Fruit fly (Drosophila melanogaster) whole organism, prepupa: ENCODE measurements around the gene dar1.
A peak's percentile ranks its signal among the peaks of the same experiment; 100 is the strongest.

Experiments used
- CG10631 ChIP-seq: fragments of 200-800 bp; sonication (Bioruptor generic); optimal IDR thresholded peaks from 2 replicates; lab custom pipeline; 2016; ENCODE audit warnings: missing biosample characterization, missing genetic modification characterization
- CG10669 ChIP-seq: fragments of 200-800 bp; sonication (Bioruptor generic); optimal IDR thresholded peaks from 3 replicates; lab custom pipeline; 2018; ENCODE audit warnings: missing biosample characterization, mild to moderate bottlenecking, missing genetic modification characterization, moderate library complexity
- CG11762 ChIP-seq: fragments of 200-800 bp; sonication (Bioruptor generic); optimal IDR thresholded peaks from 3 replicates; lab custom pipeline; 2016; ENCODE audit warnings: missing biosample characterization, missing genetic modification characterization; ENCODE audit not compliant: insufficient read depth
- CG11902 ChIP-seq: fragments of 200-800 bp; sonication (Bioruptor generic); optimal IDR thresholded peaks from 3 replicates; lab custom pipeline; 2016; ENCODE audit warnings: missing biosample characterization, missing genetic modification characterization
- CG15336 ChIP-seq: fragments of 200-800 bp; sonication (Bioruptor generic); IDR thresholded peaks from 2 replicates; pipeline ENCODE4 v1.3.6; 2022; ENCODE audit warnings: missing biosample characterization, missing genetic modification characterization
- CG1621 ChIP-seq: fragments of 200-800 bp; sonication (Bioruptor generic); optimal IDR thresholded peaks from 3 replicates; lab custom pipeline; 2018; ENCODE audit warnings: missing biosample characterization, mild to moderate bottlenecking, missing genetic modification characterization
- CG3032 ChIP-seq: fragments of 200-800 bp; optimal IDR thresholded peaks from 2 replicates; lab custom pipeline; 2019; ENCODE audit warnings: missing biosample characterization, mild to moderate bottlenecking, missing genetic modification characterization, moderate library complexity
- CG32006 ChIP-seq: fragments of 200-800 bp; sonication (Bioruptor generic); optimal IDR thresholded peaks from 3 replicates; lab custom pipeline; 2017; ENCODE audit warnings: missing biosample characterization, mild to moderate bottlenecking, missing genetic modification characterization
- CG34406 ChIP-seq: fragments of 200-800 bp; sonication (Bioruptor generic); optimal IDR thresholded peaks from 3 replicates; lab custom pipeline; 2016; ENCODE audit warnings: missing biosample characterization, missing genetic modification characterization
- CG3919 ChIP-seq: fragments of 200-800 bp; sonication (Bioruptor generic); optimal IDR thresholded peaks from 3 replicates; lab custom pipeline; 2016; ENCODE audit warnings: missing biosample characterization, missing genetic modification characterization
- CG6163 ChIP-seq: fragments of 200-800 bp; sonication (Bioruptor generic); IDR thresholded peaks from 3 replicates; pipeline ENCODE4 v1.3.6; 2022; ENCODE audit warnings: missing biosample characterization, missing genetic modification characterization
- CG6808 ChIP-seq: fragments of 200-800 bp; sonication (Bioruptor generic); optimal IDR thresholded peaks from 3 replicates; lab custom pipeline; 2017; ENCODE audit warnings: missing biosample characterization, missing genetic modification characterization, mild to moderate bottlenecking, moderate library complexity, missing genetic modification reagents
- CG6854 ChIP-seq: fragments of 200-800 bp; sonication (Bioruptor generic); optimal IDR thresholded peaks from 2 replicates; lab custom pipeline; 2017; ENCODE audit warnings: missing biosample characterization, mild to moderate bottlenecking, missing genetic modification characterization
- CG8119 ChIP-seq: fragments of 200-800 bp; sonication (Bioruptor generic); IDR thresholded peaks from 3 replicates; pipeline ENCODE4 v1.3.6; 2022; ENCODE audit warnings: missing biosample characterization, missing genetic modification characterization
- CG8319 ChIP-seq: fragments of 200-800 bp; sonication (Bioruptor generic); optimal IDR thresholded peaks from 3 replicates; lab custom pipeline; 2016; ENCODE audit warnings: missing biosample characterization, missing genetic modification characterization
- CG8632 ChIP-seq: fragments of 200-800 bp; sonication (Bioruptor generic); optimal IDR thresholded peaks from 3 replicates; lab custom pipeline; 2016; ENCODE audit warnings: missing biosample characterization, missing genetic modification characterization
- CG9139 ChIP-seq: fragments of 200-800 bp; sonication (Bioruptor generic); optimal IDR thresholded peaks from 3 replicates; lab custom pipeline; 2017; ENCODE audit warnings: missing biosample characterization, mild to moderate bottlenecking, missing genetic modification characterization
- Eip75B ChIP-seq: fragments of 200-800 bp; sonication (Bioruptor generic); optimal IDR thresholded peaks from 3 replicates; lab custom pipeline; 2016; ENCODE audit warnings: missing biosample characterization, missing genetic modification characterization
- Eip78C ChIP-seq: fragments of 200-800 bp; sonication (Bioruptor generic); peaks from one replicate; lab custom pipeline; 2016; ENCODE audit warnings: missing biosample characterization, missing genetic modification characterization
- Ets21C ChIP-seq: fragments of 200-800 bp; sonication (Bioruptor generic); optimal IDR thresholded peaks from 3 replicates; lab custom pipeline; 2016; ENCODE audit warnings: missing biosample characterization, missing genetic modification characterization
- Ets96B ChIP-seq: fragments of 200-800 bp; optimal IDR thresholded peaks from 2 replicates; lab custom pipeline; 2019; ENCODE audit warnings: missing biosample characterization, mild to moderate bottlenecking, missing genetic modification characterization, moderate library complexity
- Hr38 ChIP-seq: sonication (Bioruptor generic); optimal IDR thresholded peaks from 2 replicates; lab custom pipeline; 2016; ENCODE audit warnings: missing biosample characterization, missing genetic modification characterization
- Hr4 ChIP-seq: fragments of 200-800 bp; sonication (Bioruptor generic); optimal IDR thresholded peaks from 3 replicates; lab custom pipeline; 2016; ENCODE audit warnings: missing biosample characterization, missing genetic modification characterization
- Lpt ChIP-seq: fragments of 200-800 bp; sonication (Bioruptor generic); optimal IDR thresholded peaks from 3 replicates; lab custom pipeline; 2016; ENCODE audit warnings: missing biosample characterization, missing genetic modification characterization
- Met ChIP-seq: fragments of 200-800 bp; sonication (Bioruptor generic); optimal IDR thresholded peaks from 3 replicates; lab custom pipeline; 2016; ENCODE audit warnings: missing biosample characterization, missing genetic modification characterization
- OdsH ChIP-seq: fragments of 200-800 bp; sonication (Bioruptor generic); optimal IDR thresholded peaks from 3 replicates; lab custom pipeline; 2016; ENCODE audit warnings: missing biosample characterization, missing genetic modification characterization
- Smox ChIP-seq: fragments of 200-800 bp; sonication (Bioruptor generic); optimal IDR thresholded peaks from 3 replicates; lab custom pipeline; 2016; ENCODE audit warnings: missing biosample characterization, missing genetic modification characterization
- Sox102F ChIP-seq: fragments of 200-800 bp; sonication (Bioruptor generic); optimal IDR thresholded peaks from 2 replicates; lab custom pipeline; 2016; ENCODE audit warnings: missing biosample characterization, mild to moderate bottlenecking, missing genetic modification characterization
- Sox15 ChIP-seq: fragments of 200-800 bp; sonication (Bioruptor generic); optimal IDR thresholded peaks from 3 replicates; lab custom pipeline; 2016; ENCODE audit warnings: missing biosample characterization, missing genetic modification characterization
- achi ChIP-seq: fragments of 200-800 bp; sonication (Bioruptor generic); optimal IDR thresholded peaks from 3 replicates; lab custom pipeline; 2016; ENCODE audit warnings: missing biosample characterization, missing genetic modification characterization
- acj6 ChIP-seq: fragments of 200-800 bp; sonication (Bioruptor generic); optimal IDR thresholded peaks from 3 replicates; lab custom pipeline; 2016; ENCODE audit warnings: missing biosample characterization, missing genetic modification characterization
- eg ChIP-seq: fragments of 200-800 bp; sonication (Bioruptor generic); IDR thresholded peaks from 3 replicates; pipeline ENCODE4 v1.3.6; 2022; ENCODE audit warnings: missing biosample characterization, missing genetic modification characterization
- esn ChIP-seq: fragments of 200-800 bp; sonication (Bioruptor generic); optimal IDR thresholded peaks from 2 replicates; lab custom pipeline; 2016; ENCODE audit warnings: missing biosample characterization, mild to moderate bottlenecking, missing genetic modification characterization, moderate library complexity
- fd85E ChIP-seq: fragments of 200-800 bp; sonication (Bioruptor generic); optimal IDR thresholded peaks from 3 replicates; lab custom pipeline; 2016; ENCODE audit warnings: missing biosample characterization, missing genetic modification characterization
- lz ChIP-seq: fragments of 200-800 bp; sonication (Bioruptor generic); optimal IDR thresholded peaks from 3 replicates; lab custom pipeline; 2016; ENCODE audit warnings: missing biosample characterization, missing genetic modification characterization
- net ChIP-seq: fragments of 200-800 bp; sonication (Bioruptor generic); optimal IDR thresholded peaks from 3 replicates; lab custom pipeline; 2016; ENCODE audit warnings: missing biosample characterization, missing genetic modification characterization
- pdm3 ChIP-seq: fragments of 200-800 bp; sonication (Bioruptor generic); optimal IDR thresholded peaks from 3 replicates; lab custom pipeline; 2016; ENCODE audit warnings: missing biosample characterization, missing genetic modification characterization
- salr ChIP-seq, 2 experiments: fragments of 200-800 bp; sonication (Bioruptor generic); optimal IDR thresholded peaks; 3 replicates each; lab custom pipeline; 2016 to 2018; ENCODE audit warnings: missing biosample characterization in 2 of 2, missing genetic modification characterization in 2 of 2, mild to moderate bottlenecking in 1 of 2
- spab ChIP-seq: fragments of 200-800 bp; sonication (Bioruptor generic); optimal IDR thresholded peaks from 2 replicates; lab custom pipeline; 2017; ENCODE audit warnings: missing biosample characterization, mild to moderate bottlenecking, missing genetic modification characterization, missing genetic modification reagents
- ss ChIP-seq, 2 experiments: fragments of 200-800 bp; sonication (Bioruptor generic); optimal IDR thresholded peaks; 2 replicates in 1 of 2; 3 replicates in 1 of 2; lab custom pipeline; 2017 to 2018; ENCODE audit warnings: mild to moderate bottlenecking in 2 of 2, missing biosample characterization in 2 of 2, missing genetic modification characterization in 2 of 2, moderate library complexity in 1 of 2
- svp ChIP-seq: fragments of 200-800 bp; sonication (Bioruptor generic); peaks from one replicate; lab custom pipeline; 2016; ENCODE audit warnings: missing biosample characterization, missing genetic modification characterization
- topi ChIP-seq: fragments of 200-800 bp; sonication (Bioruptor generic); optimal IDR thresholded peaks from 3 replicates; lab custom pipeline; 2016; ENCODE audit warnings: missing biosample characterization, missing genetic modification characterization
- vri ChIP-seq: fragments of 200-800 bp; sonication (Bioruptor generic); optimal IDR thresholded peaks from 3 replicates; lab custom pipeline; 2016; ENCODE audit warnings: missing biosample characterization, mild to moderate bottlenecking, missing genetic modification characterization

Gene dar1

DNA sequence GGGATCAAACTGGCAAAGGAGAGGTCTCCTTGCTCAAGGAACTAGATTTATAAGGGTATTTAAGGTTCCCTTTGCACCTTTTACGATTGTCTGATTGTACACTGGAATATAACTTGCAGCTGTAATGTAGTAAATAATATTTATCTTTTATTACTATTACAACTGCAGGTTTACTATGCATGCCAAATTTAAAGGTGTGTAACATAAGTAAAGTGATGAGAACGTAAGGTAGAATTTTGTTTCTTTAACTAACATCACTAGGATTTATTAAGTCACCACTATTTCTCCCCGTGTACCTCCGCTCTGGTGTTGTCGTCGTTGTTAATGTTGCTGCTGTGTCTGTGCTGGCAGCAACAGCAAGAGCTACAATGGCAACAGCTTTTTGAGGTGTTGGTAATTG, 41.4 kb downstream of the dar1 start (continued):
- peak; percentile 29 for TF ChIP-seq achi
- TF ChIP-seq Sox15 (GFP tag; lab: Kevin White, UChicago): no peak
- no peak for TF ChIP-seq esn (GFP tag; lab: Kevin White, UChicago)
- no peak for TF ChIP-seq vri (GFP tag; lab: Kevin White, UChicago)
- TF ChIP-seq spab (GFP tag; lab: Kevin White, UChicago): no peak
- TF ChIP-seq svp (GFP tag; lab: Kevin White, UChicago): peak; percentile 34
- peak; percentile 38 for TF ChIP-seq Ets96B (tag; lab: Kevin White, UChicago)
- no peak for TF ChIP-seq CG8319 (GFP tag; lab: Kevin White, UChicago)
- peak; percentile 15 for TF ChIP-seq CG8632 (GFP tag; lab: Kevin White, UChicago)
- TF ChIP-seq CG3032: peak; percentile 27
- TF ChIP-seq Ets21C (GFP tag; lab: Kevin White, UChicago): no peak
- no peak for TF ChIP-seq CG11902 (GFP tag; lab: Kevin White, UChicago)
- TF ChIP-seq topi (GFP tag; lab: Kevin White, UChicago): no peak
- no peak for TF ChIP-seq CG11762 (GFP tag; lab: Kevin White, UChicago)
- TF ChIP-seq CG1621 (tag; lab: Kevin White, UChicago): peak; percentile 25

DNA sequence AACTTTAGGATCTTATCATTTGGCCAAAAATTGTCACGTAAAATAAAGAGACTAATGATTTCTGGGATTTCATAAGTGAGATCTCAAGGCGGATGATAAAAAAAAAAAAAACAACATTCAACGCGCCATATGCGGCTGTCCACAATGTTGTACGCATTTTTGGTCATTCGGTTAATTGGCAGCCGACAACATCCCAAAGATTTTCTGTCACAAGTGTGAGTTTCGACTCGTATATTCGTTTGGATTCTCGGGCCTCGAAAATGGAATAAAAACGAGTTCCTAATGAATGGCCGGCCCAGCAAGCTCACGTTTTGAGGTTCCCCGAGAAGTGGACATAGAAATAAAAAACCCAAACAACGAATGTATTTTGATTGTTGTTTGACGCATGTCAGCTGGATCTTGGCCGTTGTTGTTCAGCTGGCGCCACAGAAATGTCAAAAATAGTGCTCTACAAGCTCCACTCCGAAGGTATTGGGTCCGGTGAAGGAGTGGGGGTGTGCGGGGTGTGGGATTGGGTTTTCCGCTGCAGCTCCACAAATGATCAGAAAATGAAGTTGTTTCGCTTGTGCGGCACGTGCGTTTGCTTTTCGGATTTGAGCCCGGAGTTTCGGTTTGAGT, 46.4 kb downstream of the dar1 start:
- TF ChIP-seq fd85E (GFP tag; lab: Kevin White, UChicago) (no peak), CG11762 (GFP tag; lab: Kevin White, UChicago) (no peak), Ets21C (GFP tag; lab: Kevin White, UChicago) (no peak), Eip78C (no peak), Sox15 (GFP tag; lab: Kevin White, UChicago) (no peak), net (GFP tag; lab: Kevin White, UChicago) (no peak), spab (GFP tag; lab: Kevin White, UChicago) (no peak), CG15336 (GFP tag; lab: Robert Waterston, UW) (no peak), CG6854 (GFP tag; lab: Kevin White, UChicago) (no peak), Met (GFP tag; lab: Kevin White, UChicago) (no peak), Hr38 (GFP tag; lab: Kevin White, UChicago) (no peak), Eip75B (GFP tag; lab: Kevin White, UChicago) (no peak), CG8319 (GFP tag; lab: Kevin White, UChicago) (no peak), CG3919 (GFP tag; lab: Kevin White, UChicago) (no peak), CG8119 (GFP tag; lab: Robert Waterston, UW) (no peak), CG9139 (GFP tag; lab: Kevin White, UChicago) (no peak), OdsH (GFP tag; lab: Kevin White, UChicago) (no peak), Smox (GFP tag; lab: Kevin White, UChicago) (no peak), Lpt (GFP tag; lab: Kevin White, UChicago) (no peak)

DNA sequence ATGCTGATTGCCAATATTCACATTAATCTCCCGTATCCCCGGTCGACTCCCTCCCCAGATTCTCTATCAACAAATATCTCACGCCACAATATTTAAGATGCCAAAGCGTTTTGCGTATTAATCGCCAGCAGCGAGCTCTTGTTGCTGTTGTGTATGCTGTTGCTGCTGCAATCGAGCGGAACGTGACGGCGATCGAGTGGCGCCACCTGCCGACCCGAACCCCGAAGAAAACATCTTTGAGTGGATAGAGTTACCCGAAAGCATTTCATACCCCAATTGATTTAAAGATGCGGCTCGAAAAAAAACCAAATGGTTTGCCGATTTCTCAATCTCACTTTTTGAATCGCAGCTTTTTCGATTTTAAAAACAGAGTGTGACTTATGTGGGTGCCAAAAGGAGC, 52.2 kb downstream of the dar1 start:
- TF ChIP-seq Hr38 (GFP tag; lab: Kevin White, UChicago): no peak
- no peak for TF ChIP-seq topi (GFP tag; lab: Kevin White, UChicago)
- no peak for TF ChIP-seq CG3919 (GFP tag; lab: Kevin White, UChicago)
- TF ChIP-seq spab (GFP tag; lab: Kevin White, UChicago): no peak
- TF ChIP-seq CG34406 (GFP tag; lab: Kevin White, UChicago): no peak
- no peak for TF ChIP-seq CG10631 (GFP tag; lab: Kevin White, UChicago)
- TF ChIP-seq Sox102F: no peak
- TF ChIP-seq pdm3 (GFP tag; lab: Kevin White, UChicago): no peak

DNA sequence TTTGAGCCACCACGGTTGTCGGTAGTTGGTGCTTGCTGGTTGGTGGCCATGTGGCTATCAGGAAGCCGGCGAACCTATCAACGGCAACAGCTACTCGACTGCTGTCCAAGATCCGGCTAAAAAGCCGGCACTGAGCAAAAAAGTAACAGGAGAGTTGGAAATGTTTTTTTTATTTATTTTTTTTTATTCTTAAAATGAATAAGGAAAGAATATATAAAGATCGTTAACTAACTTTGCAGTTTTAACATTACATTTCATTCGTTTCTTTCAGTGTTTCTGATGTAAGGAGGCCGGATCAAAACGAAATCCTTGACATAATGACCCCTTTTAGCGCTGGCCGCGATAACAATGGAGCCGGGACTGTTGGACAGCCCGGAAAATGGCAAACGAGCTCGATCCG, 57.9 kb downstream of the dar1 start:
- TF ChIP-seq CG32006 (GFP tag; lab: Kevin White, UChicago): peak; percentile 53
- no peak for TF ChIP-seq ss (GFP tag; optimal IDR thresholded peaks at IDR 0.05; lab: Kevin White, UChicago)
- TF ChIP-seq CG1621 (tag; lab: Kevin White, UChicago): no peak
- peak; percentile 0 for TF ChIP-seq CG34406 (GFP tag; lab: Kevin White, UChicago)
- peak; percentile 22 for TF ChIP-seq CG10631 (GFP tag; lab: Kevin White, UChicago)
- no peak for TF ChIP-seq lz (GFP tag; lab: Kevin White, UChicago)
- TF ChIP-seq OdsH (GFP tag; lab: Kevin White, UChicago): peak; percentile 40
- TF ChIP-seq spab (GFP tag; lab: Kevin White, UChicago): no peak
- TF ChIP-seq Met (GFP tag; lab: Kevin White, UChicago): no peak
- no peak for TF ChIP-seq acj6 (GFP tag; lab: Kevin White, UChicago)
- peak; percentile 69 for TF ChIP-seq eg
- peak; percentile 80 for TF ChIP-seq Eip78C
- TF ChIP-seq salr (GFP tag; optimal IDR thresholded peaks at IDR 0.05; lab: Kevin White, UChicago): no peak
- peak; percentile 57; the same call in 2 of the 3 replicates for TF ChIP-seq CG8119 (GFP tag; lab: Robert Waterston, UW)
- peak; percentile 51 for TF ChIP-seq Hr4 (GFP tag; lab: Kevin White, UChicago)
- TF ChIP-seq CG6163 (GFP tag; lab: Robert Waterston, UW): peak; percentile 44; the same call in 1 of the 3 replicates
- peak; percentile 15 for TF ChIP-seq Ets96B (tag; lab: Kevin White, UChicago)
- peak; percentile 12 for TF ChIP-seq CG10669 (GFP tag; lab: Kevin White, UChicago)
- no peak for TF ChIP-seq CG3032
- peak; percentile 60 for TF ChIP-seq CG15336 (GFP tag; lab: Robert Waterston, UW)
- TF ChIP-seq CG6808 (GFP tag; lab: Kevin White, UChicago): peak; percentile 8
